Fruit fly (Drosophila melanogaster): Measurements from ENCODE around the gene CG14062.

Gene CG14062

dm6 chr3R:28631753-28632152 lies 10.9 kb downstream of the CG14062 start (continued):
- TF ChIP-seq esn (GFP tag; optimal IDR thresholded peaks at IDR 0.05): peak; percentile 47
- TF ChIP-seq Smox (GFP tag; optimal IDR thresholded peaks at IDR 0.05): peak; percentile 23
- peak; percentile 41 for TF ChIP-seq lz (GFP tag; optimal IDR thresholded peaks at IDR 0.05)
- peak; percentile 28 for TF ChIP-seq CG11762 (GFP tag; optimal IDR thresholded peaks at IDR 0.05; ENCODE audit: insufficient read depth)
- peak; percentile 77 for TF ChIP-seq Eip78C (GFP tag)
- peak; percentile 50; the same call in 1 of the 3 replicates for TF ChIP-seq CG8119 (GFP tag; IDR thresholded peaks at IDR 0.05)
- TF ChIP-seq CG6276 (GFP tag; optimal IDR thresholded peaks at IDR 0.05): peak; percentile 9
- TF ChIP-seq pdm3 (GFP tag; optimal IDR thresholded peaks at IDR 0.05): peak; percentile 17
- no peak for TF ChIP-seq CG3032 (tag; optimal IDR thresholded peaks at IDR 0.05)
- peak; percentile 32 for TF ChIP-seq CG6792 (GFP tag; optimal IDR thresholded peaks at IDR 0.05)
- TF ChIP-seq fd85E (GFP tag; optimal IDR thresholded peaks at IDR 0.05): no peak
- TF ChIP-seq CG16779 (tag; optimal IDR thresholded peaks at IDR 0.05): no peak
- no peak for TF ChIP-seq CG31627 (GFP tag; optimal IDR thresholded peaks at IDR 0.05)
- TF ChIP-seq CG34406 (GFP tag; optimal IDR thresholded peaks at IDR 0.05): no peak
- no peak for TF ChIP-seq CG8632 (GFP tag; optimal IDR thresholded peaks at IDR 0.05)
- TF ChIP-seq Lpt (GFP tag; optimal IDR thresholded peaks at IDR 0.05): peak; percentile 46

dm6 chr3R:28630861-28631260 lies 11.8 kb downstream of the CG14062 start:
- no peak for TF ChIP-seq net (GFP tag; optimal IDR thresholded peaks at IDR 0.05)
- no peak for TF ChIP-seq CG8632 (GFP tag; optimal IDR thresholded peaks at IDR 0.05)
- no peak for TF ChIP-seq pdm3 (GFP tag; optimal IDR thresholded peaks at IDR 0.05)
- peak; percentile 68; the same call in 2 of the 3 replicates for TF ChIP-seq CG8119 (GFP tag; IDR thresholded peaks at IDR 0.05)
- no peak for TF ChIP-seq CG3032 (tag; optimal IDR thresholded peaks at IDR 0.05)
- TF ChIP-seq spab (GFP tag; optimal IDR thresholded peaks at IDR 0.05): no peak
- no peak for TF ChIP-seq Eip75B (GFP tag; optimal IDR thresholded peaks at IDR 0.05)
- no peak for TF ChIP-seq CG32006 (GFP tag; optimal IDR thresholded peaks at IDR 0.05)
- no peak for TF ChIP-seq CG7368 (GFP tag; optimal IDR thresholded peaks at IDR 0.05)
- TF ChIP-seq fd59A (GFP tag; optimal IDR thresholded peaks at IDR 0.05): no peak
- no peak for TF ChIP-seq Gug (GFP tag; IDR thresholded peaks at IDR 0.05)
- no peak for TF ChIP-seq dac (GFP tag; optimal IDR thresholded peaks at IDR 0.05)
- TF ChIP-seq topi (GFP tag; optimal IDR thresholded peaks at IDR 0.05): no peak
- TF ChIP-seq Eip78C (GFP tag): no peak
- peak; percentile 48 for TF ChIP-seq CG6276 (GFP tag; optimal IDR thresholded peaks at IDR 0.05)
- TF ChIP-seq CG6854 (GFP tag; optimal IDR thresholded peaks at IDR 0.05): no peak
- no peak for TF ChIP-seq Hr39 (GFP tag; optimal IDR thresholded peaks at IDR 0.05)
- no peak for TF ChIP-seq achi (GFP tag; optimal IDR thresholded peaks at IDR 0.05)
- TF ChIP-seq Blimp-1 (GFP tag; optimal IDR thresholded peaks at IDR 0.05): no peak
- TF ChIP-seq CG1621 (tag; optimal IDR thresholded peaks at IDR 0.05): no peak
- TF ChIP-seq CG11762 (GFP tag; optimal IDR thresholded peaks at IDR 0.05; ENCODE audit: insufficient read depth): no peak
- no peak for TF ChIP-seq CG4318 (GFP tag; optimal IDR thresholded peaks at IDR 0.05)
- TF ChIP-seq Sox102F (GFP tag; optimal IDR thresholded peaks at IDR 0.05): no peak
- no peak for TF ChIP-seq Smox (GFP tag; optimal IDR thresholded peaks at IDR 0.05)
- TF ChIP-seq CG15336 (GFP tag; IDR thresholded peaks at IDR 0.05): peak; percentile 56
- TF ChIP-seq CG10669 (GFP tag; optimal IDR thresholded peaks at IDR 0.05): no peak
- no peak for TF ChIP-seq CG9139 (GFP tag; optimal IDR thresholded peaks at IDR 0.05)
- no peak for TF ChIP-seq Ets96B (tag; optimal IDR thresholded peaks at IDR 0.05)
- no peak for TF ChIP-seq vri (GFP tag; optimal IDR thresholded peaks at IDR 0.05)
- peak; percentile 55; the same call in 1 of the 3 replicates for TF ChIP-seq eg (GFP tag; IDR thresholded peaks at IDR 0.05)
- no peak for TF ChIP-seq CG11294 (GFP tag; IDR thresholded peaks at IDR 0.05)
- no peak for TF ChIP-seq CG16779 (tag; optimal IDR thresholded peaks at IDR 0.05)
- TF ChIP-seq lz (GFP tag; optimal IDR thresholded peaks at IDR 0.05): no peak

dm6 chr3R:28630092-28630491 lies 12.6 kb downstream of the CG14062 start:
- TF ChIP-seq Hr39 (GFP tag; optimal IDR thresholded peaks at IDR 0.05) (no peak), CG11902 (GFP tag; optimal IDR thresholded peaks at IDR 0.05) (no peak), esn (GFP tag; optimal IDR thresholded peaks at IDR 0.05) (no peak), acj6 (GFP tag; optimal IDR thresholded peaks at IDR 0.05) (no peak), CG8119 (GFP tag; IDR thresholded peaks at IDR 0.05) (0 out of 3 replicates have a peak, but pooled peaks have one; percentile 13), Smox (GFP tag; optimal IDR thresholded peaks at IDR 0.05) (no peak), CG6792 (GFP tag; optimal IDR thresholded peaks at IDR 0.05) (no peak), CG34406 (GFP tag; optimal IDR thresholded peaks at IDR 0.05) (no peak), Eip78C (GFP tag) (peak; percentile 46), OdsH (GFP tag; optimal IDR thresholded peaks at IDR 0.05) (no peak), dac (GFP tag; optimal IDR thresholded peaks at IDR 0.05) (no peak), svp (GFP tag) (no peak), CG7368 (GFP tag; optimal IDR thresholded peaks at IDR 0.05) (no peak), cyc (GFP tag; optimal IDR thresholded peaks at IDR 0.05) (peak; percentile 5), CG4318 (GFP tag; optimal IDR thresholded peaks at IDR 0.05) (no peak), CG11762 (GFP tag; optimal IDR thresholded peaks at IDR 0.05; ENCODE audit: insufficient read depth) (no peak), CG15336 (GFP tag; IDR thresholded peaks at IDR 0.05) (no peak), CG8632 (GFP tag; optimal IDR thresholded peaks at IDR 0.05) (no peak), CG11294 (GFP tag; IDR thresholded peaks at IDR 0.05) (no peak), topi (GFP tag; optimal IDR thresholded peaks at IDR 0.05) (no peak), achi (GFP tag; optimal IDR thresholded peaks at IDR 0.05) (no peak), CG8319 (GFP tag; optimal IDR thresholded peaks at IDR 0.05) (no peak), fkh (GFP tag; optimal IDR thresholded peaks at IDR 0.05) (no peak), CG6808 (GFP tag; optimal IDR thresholded peaks at IDR 0.05) (no peak)

Data from whole organism, prepupa.